Fruit fly (Drosophila melanogaster): Measurements from ENCODE around the gene Sirt1.

DNA sequence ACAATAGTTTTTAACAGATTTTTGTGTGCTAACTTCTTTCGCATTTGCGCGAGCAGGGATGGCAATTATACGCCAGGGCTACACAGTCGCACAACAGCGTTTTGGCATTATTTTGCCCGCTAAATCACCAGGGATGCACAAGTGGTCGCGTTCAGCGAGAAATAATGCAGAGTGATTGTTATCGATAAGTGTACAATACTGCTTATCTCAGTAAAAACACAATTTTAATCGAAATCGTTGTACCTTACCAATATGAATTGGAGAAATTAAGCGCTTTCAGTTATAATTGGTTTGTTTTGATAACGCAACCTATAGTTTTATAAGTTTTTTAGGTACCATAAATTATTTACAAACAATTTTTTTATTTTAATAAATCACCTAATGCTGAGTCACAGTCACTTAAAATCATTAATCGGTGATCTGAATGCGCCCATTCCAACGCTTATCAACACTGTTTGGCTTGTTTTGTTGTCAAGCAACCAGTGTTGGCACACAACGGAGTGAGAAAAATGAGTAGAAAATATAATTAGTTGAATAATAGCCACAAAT lies 11.4 kb downstream of the Sirt1 start, which contains the start of the genes Sfmbt and CG5439:
- peak; percentile 82 for TF ChIP-seq CG7045 (GFP tag; optimal IDR thresholded peaks at IDR 0.05)
- peak in 1 of 2 experiments; percentile 80 for TF ChIP-seq cnc (optimal IDR thresholded peaks at IDR 0.05)
- TF ChIP-seq tj (GFP tag; optimal IDR thresholded peaks at IDR 0.05): peak; percentile 93
- peak; percentile 80 for TF ChIP-seq pad (GFP tag; optimal IDR thresholded peaks at IDR 0.05)
- peak; percentile 88 for TF ChIP-seq CG11617 (GFP tag; optimal IDR thresholded peaks at IDR 0.05)
- TF ChIP-seq kay (GFP tag; ENCODE audit: borderline replicate concordance): no peak
- peak; percentile 85 for TF ChIP-seq bab1 (GFP tag; optimal IDR thresholded peaks at IDR 0.05)
